Fruit fly (Drosophila melanogaster): ENCODE results near the gene CG18528.

The CG18528 gene

DNA sequence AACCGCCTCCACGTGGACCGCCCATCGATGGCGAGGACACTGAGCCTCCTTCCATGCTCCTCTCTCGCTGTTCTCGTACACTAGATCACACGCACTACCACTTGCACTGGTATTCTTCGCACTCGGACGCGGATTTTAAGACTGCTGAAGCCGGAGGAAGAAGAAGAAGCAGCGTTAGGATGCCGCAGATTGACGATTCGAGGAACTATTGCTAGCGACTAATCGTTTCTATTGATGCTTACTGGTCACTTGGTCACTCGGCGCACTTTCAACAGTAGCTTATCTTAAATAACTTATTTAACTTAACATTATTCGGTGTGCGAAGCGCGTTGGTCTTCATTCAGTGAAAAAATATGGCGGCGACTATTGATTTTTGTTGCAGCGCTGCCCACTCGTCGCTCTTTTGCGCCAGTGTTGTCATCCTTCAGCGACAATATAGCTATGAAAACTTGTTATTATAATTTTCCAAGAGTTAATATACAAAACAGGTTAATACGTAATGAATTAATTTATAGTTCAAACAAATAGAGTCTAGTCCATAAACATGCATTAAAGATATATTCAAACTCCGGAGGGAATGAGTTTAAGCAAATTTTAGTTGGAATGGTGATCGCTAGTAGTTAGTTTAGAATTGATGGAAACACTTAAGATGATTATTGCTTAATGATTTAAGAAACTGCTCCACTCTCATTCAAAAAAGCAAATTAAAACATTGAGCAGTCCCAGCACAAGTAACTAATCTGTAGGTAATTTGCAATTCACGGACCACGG is 11.3 kb downstream of the CG18528 start, which contains the start of the genes CG5746 and CG6454 (continued):
- TF ChIP-seq CG2129 (GFP tag; IDR thresholded peaks at IDR 0.05; ENCODE audit: partially characterized antibody) (no peak), zf30C (GFP tag; optimal IDR thresholded peaks at IDR 0.05) (no peak), CG7987 (GFP tag; optimal IDR thresholded peaks at IDR 0.05) (no peak), CG10274 (GFP tag; optimal IDR thresholded peaks at IDR 0.05) (no peak), esg (GFP tag; conservative IDR thresholded peaks at IDR 0.05) (no peak), CG15073 (GFP tag; optimal IDR thresholded peaks at IDR 0.05) (no peak), CG13624 (GFP tag; optimal IDR thresholded peaks at IDR 0.05) (peak; percentile 53), ato (GFP tag; IDR thresholded peaks at IDR 0.05; ENCODE audit: partially characterized antibody) (no peak), CG9876 (GFP tag; optimal IDR thresholded peaks at IDR 0.05) (no peak), CG1792 (GFP tag; optimal IDR thresholded peaks at IDR 0.05) (peak; percentile 12), nmo (GFP tag; optimal IDR thresholded peaks at IDR 0.05) (peak; percentile 78), pfk (GFP tag; optimal IDR thresholded peaks at IDR 0.05) (no peak), CG6689 (GFP tag; IDR thresholded peaks at IDR 0.05) (peak; percentile 52; the same call in 1 of the 2 replicates), CG12104 (GFP tag; optimal IDR thresholded peaks at IDR 0.05) (peak; percentile 46), hbn (GFP tag; IDR thresholded peaks at IDR 0.05; ENCODE audit: partially characterized antibody) (no peak), CG34224 (GFP tag; IDR thresholded peaks at IDR 0.05; ENCODE audit: partially characterized antibody) (no peak), MBD-R2 (GFP tag; IDR thresholded peaks at IDR 0.05) (peak; percentile 55; the same call in 1 of the 2 replicates), Lhr (GFP tag; optimal IDR thresholded peaks at IDR 0.05) (no peak), CG9932 (GFP tag; IDR thresholded peaks at IDR 0.05) (no peak), slbo (GFP tag; IDR thresholded peaks at IDR 0.05) (peak; percentile 70), otp (GFP tag; IDR thresholded peaks at IDR 0.05) (no peak), vvl (GFP tag; IDR thresholded peaks at IDR 0.05) (no peak; the same call in 1 of the 2 replicates), br (optimal IDR thresholded peaks at IDR 0.05) (no peak), NK7.1 (GFP tag; optimal IDR thresholded peaks at IDR 0.05) (no peak), CG32772 (GFP tag; IDR thresholded peaks at IDR 0.05) (no peak; the same call in 1 of the 2 replicates), Ptx1 (GFP tag; IDR thresholded peaks at IDR 0.05) (peak; percentile 61), z (GFP tag; IDR thresholded peaks at IDR 0.05) (no peak), CG8281 (tag; optimal IDR thresholded peaks at IDR 0.05) (no peak), CG3838 (GFP tag; optimal IDR thresholded peaks at IDR 0.05) (no peak), YL-1 (GFP tag; optimal IDR thresholded peaks at IDR 0.05) (peak; percentile 89), CG4854 (GFP tag; optimal IDR thresholded peaks at IDR 0.05) (no peak), emc (GFP tag; optimal IDR thresholded peaks at IDR 0.05) (no peak), rib (GFP tag; IDR thresholded peaks at IDR 0.05) (no peak), sens (GFP tag) (peak; percentile 94), Dad (GFP tag; optimal IDR thresholded peaks at IDR 0.05) (no peak), ac (GFP tag; optimal IDR thresholded peaks at IDR 0.05) (no peak), CG9437 (GFP tag; optimal IDR thresholded peaks at IDR 0.05) (peak; percentile 70), sqz (GFP tag; optimal IDR thresholded peaks at IDR 0.05) (no peak), row (GFP tag; IDR thresholded peaks at IDR 0.05) (peak; percentile 76), CG8478 (optimal IDR thresholded peaks at IDR 0.05) (no peak), HLH54F (GFP tag; optimal IDR thresholded peaks at IDR 0.05) (peak; percentile 72), salm (tag; optimal IDR thresholded peaks at IDR 0.05) (no peak), CG15479 (GFP tag; optimal IDR thresholded peaks at IDR 0.05) (no peak), Nf-YA (GFP tag; IDR thresholded peaks at IDR 0.05) (no peak), CG30431 (GFP tag; optimal IDR thresholded peaks at IDR 0.05) (no peak), CG18262 (tag; optimal IDR thresholded peaks at IDR 0.05) (no peak), CG4730 (GFP tag; IDR thresholded peaks at IDR 0.05) (no peak), pum (GFP tag; optimal IDR thresholded peaks at IDR 0.05) (peak; percentile 55), Mad (GFP tag; optimal IDR thresholded peaks at IDR 0.05) (peak; percentile 60), lmd (GFP tag; IDR thresholded peaks at IDR 0.05) (peak; percentile 39; the same call in 1 of the 2 replicates), nau (GFP tag; optimal IDR thresholded peaks at IDR 0.05) (no peak)

All from whole organism, embryonic.